Fruit fly (Drosophila melanogaster): ENCODE results near the gene Usp12-46.

- TF ChIP-seq CG9876 (GFP tag; optimal IDR thresholded peaks at IDR 0.05) (no peak), bsh (GFP tag; optimal IDR thresholded peaks at IDR 0.05) (no peak), caup (GFP tag; optimal IDR thresholded peaks at IDR 0.05; ENCODE audit: severe bottlenecking) (no peak)
Observed at dm6 chr3R:22771670-22772069, 21.0 kb downstream of the Usp12-46 start, which contains the start of gene CG43095.

Measured in whole organism, embryonic.